Fruit fly (Drosophila melanogaster) S2 (cell line): Measurements from ENCODE around the gene CG46320.

Experiments used
- CG8478 ChIP-seq: fragments of >200 bp; optimal IDR thresholded peaks from 2 replicates; lab custom pipeline; 2018
- CTCF ChIP-seq, 2 experiments: fragments of >200 bp; optimal IDR thresholded peaks; 2 replicates each; lab custom pipeline; 2018

- no peak for TF ChIP-seq CG8478 (lab: Kevin White, UChicago)
- no peak for TF ChIP-seq CTCF (optimal IDR thresholded peaks at IDR 0.05; lab: Kevin White, UChicago)
Observed at dm6 chr3L:5625121-5625667, 38.7 kb upstream of the CG46320 start.
